Fruit fly (Drosophila melanogaster) whole organism, prepupa: ENCODE results near the gene Mo25.

Source experiments
- Blimp-1 ChIP-seq: fragments of 200-800 bp; sonication (Bioruptor generic); optimal IDR thresholded peaks from 3 replicates; lab custom pipeline; 2017; ENCODE audit warnings: missing biosample characterization, missing genetic modification characterization, mild to moderate bottlenecking, moderate library complexity, missing genetic modification reagents
- CG10631 ChIP-seq: fragments of 200-800 bp; sonication (Bioruptor generic); optimal IDR thresholded peaks from 2 replicates; lab custom pipeline; 2016; ENCODE audit warnings: missing biosample characterization, missing genetic modification characterization
- CG10669 ChIP-seq: fragments of 200-800 bp; sonication (Bioruptor generic); optimal IDR thresholded peaks from 3 replicates; lab custom pipeline; 2018; ENCODE audit warnings: missing biosample characterization, mild to moderate bottlenecking, missing genetic modification characterization, moderate library complexity
- CG15336 ChIP-seq: fragments of 200-800 bp; sonication (Bioruptor generic); IDR thresholded peaks from 2 replicates; pipeline ENCODE4 v1.3.6; 2022; ENCODE audit warnings: missing biosample characterization, missing genetic modification characterization
- CG3032 ChIP-seq: fragments of 200-800 bp; optimal IDR thresholded peaks from 2 replicates; lab custom pipeline; 2019; ENCODE audit warnings: missing biosample characterization, mild to moderate bottlenecking, missing genetic modification characterization, moderate library complexity
- CG31627 ChIP-seq: fragments of 200-800 bp; sonication (Bioruptor generic); optimal IDR thresholded peaks from 3 replicates; lab custom pipeline; 2016; ENCODE audit warnings: missing biosample characterization, missing genetic modification characterization
- CG32006 ChIP-seq: fragments of 200-800 bp; sonication (Bioruptor generic); optimal IDR thresholded peaks from 3 replicates; lab custom pipeline; 2017; ENCODE audit warnings: missing biosample characterization, mild to moderate bottlenecking, missing genetic modification characterization
- CG3919 ChIP-seq: fragments of 200-800 bp; sonication (Bioruptor generic); optimal IDR thresholded peaks from 3 replicates; lab custom pipeline; 2016; ENCODE audit warnings: missing biosample characterization, missing genetic modification characterization
- CG6163 ChIP-seq: fragments of 200-800 bp; sonication (Bioruptor generic); IDR thresholded peaks from 3 replicates; pipeline ENCODE4 v1.3.6; 2022; ENCODE audit warnings: missing biosample characterization, missing genetic modification characterization
- CG6808 ChIP-seq: fragments of 200-800 bp; sonication (Bioruptor generic); optimal IDR thresholded peaks from 3 replicates; lab custom pipeline; 2017; ENCODE audit warnings: missing biosample characterization, missing genetic modification characterization, mild to moderate bottlenecking, moderate library complexity, missing genetic modification reagents
- CG6854 ChIP-seq: fragments of 200-800 bp; sonication (Bioruptor generic); optimal IDR thresholded peaks from 2 replicates; lab custom pipeline; 2017; ENCODE audit warnings: missing biosample characterization, mild to moderate bottlenecking, missing genetic modification characterization
- CG8119 ChIP-seq: fragments of 200-800 bp; sonication (Bioruptor generic); IDR thresholded peaks from 3 replicates; pipeline ENCODE4 v1.3.6; 2022; ENCODE audit warnings: missing biosample characterization, missing genetic modification characterization
- CG8319 ChIP-seq: fragments of 200-800 bp; sonication (Bioruptor generic); optimal IDR thresholded peaks from 3 replicates; lab custom pipeline; 2016; ENCODE audit warnings: missing biosample characterization, missing genetic modification characterization
- Eip78C ChIP-seq: fragments of 200-800 bp; sonication (Bioruptor generic); peaks from one replicate; lab custom pipeline; 2016; ENCODE audit warnings: missing biosample characterization, missing genetic modification characterization
- Eip93F ChIP-seq: fragments of 200-800 bp; sonication (Bioruptor generic); optimal IDR thresholded peaks from 2 replicates; lab custom pipeline; 2016; ENCODE audit warnings: missing biosample characterization, mild to moderate bottlenecking, missing genetic modification characterization
- Ets96B ChIP-seq: fragments of 200-800 bp; optimal IDR thresholded peaks from 2 replicates; lab custom pipeline; 2019; ENCODE audit warnings: missing biosample characterization, mild to moderate bottlenecking, missing genetic modification characterization, moderate library complexity
- Hr39 ChIP-seq: fragments of 200-800 bp; sonication (Bioruptor generic); optimal IDR thresholded peaks from 2 replicates; lab custom pipeline; 2016; ENCODE audit warnings: missing biosample characterization, missing genetic modification characterization
- Hr4 ChIP-seq: fragments of 200-800 bp; sonication (Bioruptor generic); optimal IDR thresholded peaks from 3 replicates; lab custom pipeline; 2016; ENCODE audit warnings: missing biosample characterization, missing genetic modification characterization
- Met ChIP-seq: fragments of 200-800 bp; sonication (Bioruptor generic); optimal IDR thresholded peaks from 3 replicates; lab custom pipeline; 2016; ENCODE audit warnings: missing biosample characterization, missing genetic modification characterization
- OdsH ChIP-seq: fragments of 200-800 bp; sonication (Bioruptor generic); optimal IDR thresholded peaks from 3 replicates; lab custom pipeline; 2016; ENCODE audit warnings: missing biosample characterization, missing genetic modification characterization
- Smox ChIP-seq: fragments of 200-800 bp; sonication (Bioruptor generic); optimal IDR thresholded peaks from 3 replicates; lab custom pipeline; 2016; ENCODE audit warnings: missing biosample characterization, missing genetic modification characterization
- Sox102F ChIP-seq: fragments of 200-800 bp; sonication (Bioruptor generic); optimal IDR thresholded peaks from 2 replicates; lab custom pipeline; 2016; ENCODE audit warnings: missing biosample characterization, mild to moderate bottlenecking, missing genetic modification characterization
- Sox14 ChIP-seq: fragments of 200-800 bp; sonication (Bioruptor generic); optimal IDR thresholded peaks from 3 replicates; lab custom pipeline; 2016; ENCODE audit warnings: missing biosample characterization, missing genetic modification characterization
- Sox15 ChIP-seq: fragments of 200-800 bp; sonication (Bioruptor generic); optimal IDR thresholded peaks from 3 replicates; lab custom pipeline; 2016; ENCODE audit warnings: missing biosample characterization, missing genetic modification characterization
- achi ChIP-seq: fragments of 200-800 bp; sonication (Bioruptor generic); optimal IDR thresholded peaks from 3 replicates; lab custom pipeline; 2016; ENCODE audit warnings: missing biosample characterization, missing genetic modification characterization
- acj6 ChIP-seq: fragments of 200-800 bp; sonication (Bioruptor generic); optimal IDR thresholded peaks from 3 replicates; lab custom pipeline; 2016; ENCODE audit warnings: missing biosample characterization, missing genetic modification characterization
- dac ChIP-seq: fragments of 200-800 bp; sonication (Bioruptor generic); optimal IDR thresholded peaks from 2 replicates; lab custom pipeline; 2017; ENCODE audit warnings: missing biosample characterization, mild to moderate bottlenecking, missing genetic modification characterization
- dsx ChIP-seq: fragments of 200-800 bp; optimal IDR thresholded peaks from 3 replicates; lab custom pipeline; 2019; ENCODE audit warnings: missing biosample characterization, mild to moderate bottlenecking, missing genetic modification characterization, moderate library complexity; ENCODE audit not compliant: poor library complexity, severe bottlenecking
- eg ChIP-seq: fragments of 200-800 bp; sonication (Bioruptor generic); IDR thresholded peaks from 3 replicates; pipeline ENCODE4 v1.3.6; 2022; ENCODE audit warnings: missing biosample characterization, missing genetic modification characterization
- esn ChIP-seq: fragments of 200-800 bp; sonication (Bioruptor generic); optimal IDR thresholded peaks from 2 replicates; lab custom pipeline; 2016; ENCODE audit warnings: missing biosample characterization, mild to moderate bottlenecking, missing genetic modification characterization, moderate library complexity
- net ChIP-seq: fragments of 200-800 bp; sonication (Bioruptor generic); optimal IDR thresholded peaks from 3 replicates; lab custom pipeline; 2016; ENCODE audit warnings: missing biosample characterization, missing genetic modification characterization
- pdm3 ChIP-seq: fragments of 200-800 bp; sonication (Bioruptor generic); optimal IDR thresholded peaks from 3 replicates; lab custom pipeline; 2016; ENCODE audit warnings: missing biosample characterization, missing genetic modification characterization
- spab ChIP-seq: fragments of 200-800 bp; sonication (Bioruptor generic); optimal IDR thresholded peaks from 2 replicates; lab custom pipeline; 2017; ENCODE audit warnings: missing biosample characterization, mild to moderate bottlenecking, missing genetic modification characterization, missing genetic modification reagents
- ss ChIP-seq, 2 experiments: fragments of 200-800 bp; sonication (Bioruptor generic); optimal IDR thresholded peaks; 2 replicates in 1 of 2; 3 replicates in 1 of 2; lab custom pipeline; 2017 to 2018; ENCODE audit warnings: mild to moderate bottlenecking in 2 of 2, missing biosample characterization in 2 of 2, missing genetic modification characterization in 2 of 2, moderate library complexity in 1 of 2
- svp ChIP-seq: fragments of 200-800 bp; sonication (Bioruptor generic); peaks from one replicate; lab custom pipeline; 2016; ENCODE audit warnings: missing biosample characterization, missing genetic modification characterization

Mo25 gene

DNA sequence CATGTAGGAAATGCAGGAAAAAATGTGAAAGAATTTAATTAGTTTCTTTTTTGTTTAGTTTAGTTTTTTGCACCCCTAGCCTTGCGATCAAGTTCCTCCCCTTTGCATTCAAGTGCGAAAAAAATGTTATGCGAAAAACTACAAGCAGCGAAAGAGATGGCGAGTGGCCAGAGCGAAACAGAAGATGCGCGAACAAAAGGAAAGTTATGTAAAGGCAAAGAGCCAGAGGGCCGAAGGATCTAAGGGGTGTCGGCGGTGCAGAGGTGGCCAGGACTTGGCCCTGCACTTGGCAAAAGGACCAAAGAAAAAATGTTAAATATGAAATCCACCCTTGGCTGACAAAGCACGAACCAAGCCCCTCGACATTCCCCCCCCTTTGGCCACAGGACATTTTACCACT lies 18.8 kb upstream of the Mo25 start:
- TF ChIP-seq Sox15 (GFP tag; lab: Kevin White, UChicago) (no peak), CG8319 (GFP tag; lab: Kevin White, UChicago) (no peak), spab (no peak), CG6808 (GFP tag; lab: Kevin White, UChicago) (no peak), CG10669 (GFP tag; lab: Kevin White, UChicago) (no peak)

DNA sequence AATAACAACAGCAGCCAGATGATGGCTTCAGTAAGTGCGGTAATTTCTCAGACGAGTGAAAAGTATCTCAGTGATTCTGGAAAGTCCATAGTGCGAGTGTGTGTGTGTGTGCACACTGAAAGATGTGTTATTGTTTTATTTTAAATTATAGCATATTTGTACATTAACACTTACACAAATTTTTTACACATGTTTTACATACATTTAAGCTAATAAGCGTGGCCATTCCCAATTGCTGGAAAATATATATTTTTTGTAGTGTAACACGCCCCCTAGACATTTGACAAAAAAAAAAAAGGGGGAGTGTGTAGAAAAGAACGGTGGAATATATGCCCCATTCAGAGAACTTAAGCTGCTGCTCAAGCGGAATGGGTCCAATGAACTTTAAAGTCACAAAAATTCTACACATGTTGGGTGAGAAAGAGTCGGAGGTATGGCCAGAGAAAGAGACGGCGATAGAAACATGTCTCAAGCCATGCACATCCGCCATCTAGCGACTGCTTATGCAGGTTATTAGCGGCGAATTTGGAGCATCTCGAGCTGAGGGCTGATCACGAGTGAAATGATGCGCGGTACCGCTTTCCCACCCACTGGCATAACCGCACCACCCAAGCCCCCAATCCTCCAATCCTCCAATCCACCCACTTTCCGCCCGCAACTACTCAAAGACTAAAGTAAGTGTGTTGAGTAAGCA lies 16.7 kb upstream of the Mo25 start:
- TF ChIP-seq CG6163 (GFP tag; lab: Robert Waterston, UW): peak; percentile 17; the same call in 1 of the 3 replicates
- no peak for TF ChIP-seq CG10631 (GFP tag; lab: Kevin White, UChicago)
- TF ChIP-seq net (GFP tag; lab: Kevin White, UChicago): no peak
- peak; percentile 47 for TF ChIP-seq Eip78C (GFP tag; lab: Kevin White, UChicago)
- TF ChIP-seq esn (GFP tag; lab: Kevin White, UChicago): peak; percentile 8

DNA sequence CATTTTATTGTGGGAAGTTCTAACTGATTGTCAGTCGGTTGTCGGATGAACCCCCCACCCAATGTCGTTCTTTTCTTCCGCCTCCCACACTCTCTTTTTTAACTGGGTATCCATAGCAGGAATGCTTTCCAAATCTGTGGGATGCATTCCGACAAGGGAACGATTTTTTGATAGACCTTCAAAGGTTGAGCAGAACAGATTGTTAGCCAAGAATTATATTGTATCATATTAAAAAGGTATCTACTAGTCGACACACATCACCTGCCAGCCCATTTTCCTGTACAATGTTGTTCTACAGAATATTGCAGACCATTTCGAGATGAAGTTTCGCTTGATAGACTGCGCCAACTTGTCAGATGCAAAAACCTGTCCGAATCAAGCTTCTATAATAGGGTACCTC lies 14.5 kb upstream of the Mo25 start:
- TF ChIP-seq Eip78C (GFP tag; lab: Kevin White, UChicago) (peak; percentile 65), dsx (GFP tag; lab: Kevin White, UChicago) (peak; percentile 72), ss (GFP tag; optimal IDR thresholded peaks at IDR 0.05; lab: Kevin White, UChicago) (no peak)

DNA sequence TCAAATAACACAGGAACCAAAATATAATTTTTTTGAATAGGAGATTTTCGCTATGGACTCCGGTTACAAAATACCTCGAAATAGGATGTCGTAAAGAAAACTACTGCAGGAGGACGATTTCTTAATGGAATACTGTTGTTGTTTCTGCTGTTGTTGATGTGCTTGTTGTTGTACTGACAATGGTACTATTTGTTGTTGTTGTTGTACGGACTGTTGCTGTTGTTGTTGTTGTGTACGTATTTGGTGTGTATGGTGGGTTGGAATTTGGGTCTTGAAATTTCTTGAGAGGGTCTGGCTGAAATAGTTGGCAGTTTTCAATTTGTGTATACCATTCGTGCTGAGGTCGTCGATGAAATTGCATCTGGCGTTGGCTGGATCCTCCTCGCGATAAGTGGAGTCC lies 10.9 kb upstream of the Mo25 start:
- no peak for TF ChIP-seq eg (GFP tag; lab: Robert Waterston, UW)
- no peak for TF ChIP-seq CG6163 (GFP tag; lab: Robert Waterston, UW)
- no peak for TF ChIP-seq OdsH (GFP tag; lab: Kevin White, UChicago)
- no peak for TF ChIP-seq CG32006 (GFP tag; lab: Kevin White, UChicago)
- TF ChIP-seq svp (GFP tag; lab: Kevin White, UChicago): no peak
- TF ChIP-seq Smox (GFP tag; lab: Kevin White, UChicago): no peak
- TF ChIP-seq pdm3 (GFP tag; lab: Kevin White, UChicago): no peak
- TF ChIP-seq Sox102F: no peak
- no peak for TF ChIP-seq dac (GFP tag; lab: Kevin White, UChicago)
- no peak for TF ChIP-seq esn (GFP tag; lab: Kevin White, UChicago)
- TF ChIP-seq CG6854 (GFP tag; lab: Kevin White, UChicago): no peak
- TF ChIP-seq Ets96B (tag; lab: Kevin White, UChicago): no peak
- no peak for TF ChIP-seq Hr4 (GFP tag; lab: Kevin White, UChicago)
- no peak for TF ChIP-seq achi (GFP tag; lab: Kevin White, UChicago)
- TF ChIP-seq ss (GFP tag; optimal IDR thresholded peaks at IDR 0.05; lab: Kevin White, UChicago): no peak
- no peak for TF ChIP-seq CG8319 (GFP tag; lab: Kevin White, UChicago)
- no peak for TF ChIP-seq dsx (GFP tag; lab: Kevin White, UChicago)
- no peak for TF ChIP-seq Hr39 (GFP tag; lab: Kevin White, UChicago)
- TF ChIP-seq CG3032 (tag; lab: Kevin White, UChicago): no peak
- no peak for TF ChIP-seq CG3919 (GFP tag; lab: Kevin White, UChicago)

DNA sequence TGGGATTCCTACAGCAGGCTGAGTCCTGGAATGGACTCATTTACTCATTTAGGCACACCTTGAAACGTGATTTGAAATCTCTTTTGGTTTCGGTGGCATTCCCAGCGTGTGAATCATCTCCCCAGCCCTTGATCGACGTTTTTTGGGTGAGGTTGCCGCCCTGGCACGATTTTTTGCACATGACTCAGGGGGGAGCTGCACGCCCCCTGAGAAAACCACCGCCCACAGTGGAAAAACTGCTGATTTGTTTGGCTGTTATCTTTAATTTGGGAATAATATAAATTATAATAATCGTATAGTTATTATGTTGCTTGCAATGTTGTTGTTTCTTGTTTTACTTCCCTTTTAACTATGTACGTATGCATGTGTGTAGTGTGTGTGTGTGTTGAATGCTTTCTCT lies 2.3 kb downstream of the Mo25 start:
- TF ChIP-seq Blimp-1 (GFP tag; lab: Kevin White, UChicago) (no peak), esn (GFP tag; lab: Kevin White, UChicago) (peak; percentile 26), acj6 (peak; percentile 2), Eip93F (GFP tag; lab: Kevin White, UChicago) (peak; percentile 3), CG10669 (GFP tag; lab: Kevin White, UChicago) (no peak), Sox14 (peak; percentile 34), Met (GFP tag; lab: Kevin White, UChicago) (peak; percentile 1), Hr4 (GFP tag; lab: Kevin White, UChicago) (peak; percentile 23), svp (GFP tag; lab: Kevin White, UChicago) (peak; percentile 79), Sox102F (peak; percentile 21), Eip78C (GFP tag; lab: Kevin White, UChicago) (peak; percentile 53), CG15336 (GFP tag; lab: Robert Waterston, UW) (peak; percentile 14; the same call in 1 of the 2 replicates), CG8119 (GFP tag; lab: Robert Waterston, UW) (no peak), CG31627 (GFP tag; lab: Kevin White, UChicago) (peak; percentile 14)
